Worm (Caenorhabditis elegans) whole organism, young adult: ENCODE data around the gene C26H9A.4.
"Not testable (repeated sequence)": the region's sequence is repeated elsewhere in the genome, so short reads cannot be mapped to it uniquely, and the experiment has no call there.

Source experiments
- F10E7.11 ChIP-seq: sonication (generic microtip); optimal IDR thresholded peaks from 2 replicates; lab custom pipeline; 2017; ENCODE audit warnings: mild to moderate bottlenecking, missing genetic modification characterization, moderate library complexity, missing compliant biosample characterization
- F57A8.1 ChIP-seq: fragments of 200-800 bp; sonication (Bioruptor generic); optimal IDR thresholded peaks from 2 replicates; lab custom pipeline; 2018; ENCODE audit warnings: mild to moderate bottlenecking, missing genetic modification characterization, moderate library complexity, missing compliant biosample characterization
- F57C9.4 ChIP-seq: sonication (generic microtip); optimal IDR thresholded peaks from 2 replicates; lab custom pipeline; 2017; ENCODE audit warnings: mild to moderate bottlenecking, missing genetic modification characterization, missing compliant biosample characterization
- efl-1 ChIP-seq: fragments of 150-350 bp; optimal IDR thresholded peaks from 2 replicates; lab custom pipeline; 2014; ENCODE audit warnings: missing biosample characterization, missing genetic modification reagents, missing genetic modification characterization
- ekl-4 ChIP-seq: fragments of 200-800 bp; sonication (Bioruptor generic); IDR thresholded peaks from 2 replicates; pipeline ENCODE4 v1.3.6; 2022; ENCODE audit warnings: missing genetic modification reagents, missing genetic modification characterization, missing compliant biosample characterization
- fkh-3 ChIP-seq: sonication (generic microtip); optimal IDR thresholded peaks from 2 replicates; lab custom pipeline; 2016; ENCODE audit warnings: mild to moderate bottlenecking, missing genetic modification characterization, missing compliant biosample characterization
- madf-8 ChIP-seq: fragments of 200-800 bp; sonication (Bioruptor generic); conservative IDR thresholded peaks from 2 replicates; pipeline ENCODE4 v1.3.6; 2022; ENCODE audit warnings: missing genetic modification reagents, missing genetic modification characterization, missing compliant biosample characterization
- pha-4 ChIP-seq: fragments of 150-350 bp; sonication (generic microtip); optimal IDR thresholded peaks from 2 replicates; lab custom pipeline; 2014; ENCODE audit warnings: missing biosample characterization, missing genetic modification reagents, missing genetic modification characterization
- snpc-4 ChIP-seq, 5 experiments: fragments of 150-350 bp in 1 of 5; sonication (generic microtip) in 4 of 5; optimal IDR thresholded peaks; 2 replicates each; lab custom pipeline; 2014 to 2018; ENCODE audit warnings: missing genetic modification characterization in 5 of 5, missing biosample characterization in 3 of 5, antibody characterized with exemption in 2 of 5, mild to moderate bottlenecking in 2 of 5, missing compliant biosample characterization in 2 of 5, missing genotype in 2 of 5, moderate library complexity in 2 of 5, missing genetic modification reagents in 1 of 5
- unc-62 ChIP-seq: fragments of 150-350 bp; optimal IDR thresholded peaks from 2 replicates; lab custom pipeline; 2014; ENCODE audit warnings: missing biosample characterization, missing genetic modification reagents, missing genetic modification characterization
- ztf-3 ChIP-seq: fragments of 200-800 bp; sonication (Bioruptor generic); optimal IDR thresholded peaks from 2 replicates; lab custom pipeline; 2018; ENCODE audit warnings: mild to moderate bottlenecking, missing genetic modification characterization, missing compliant biosample characterization

ce11 chrIV:12639311-12639710, 13.9 kb upstream of the C26H9A.4 start, which contains the start of gene C26H9A.3:
- not testable (repeated sequence) for TF ChIP-seq unc-62 (GFP tag; lab: Kevin White, UChicago); ztf-3 (GFP tag; lab: Kevin White, UChicago); F57A8.1 (GFP tag; lab: Kevin White, UChicago); efl-1; F10E7.11; fkh-3; snpc-4 (GFP tag; optimal IDR thresholded peaks at IDR 0.05; lab: Kevin White, UChicago); snpc-4 (tag; optimal IDR thresholded peaks at IDR 0.05; lab: Kevin White, UChicago); ekl-4; pha-4 (tag; lab: Kevin White, UChicago); madf-8; F57C9.4 (tag; lab: Kevin White, UChicago)
